Worm (Caenorhabditis elegans) whole organism, L1 larva: ENCODE measurements around the gene hrg-1.

Experiments used
- ama-1 ChIP-seq: fragments of 150-350 bp; optimal IDR thresholded peaks from 2 replicates; lab custom pipeline; 2014
- zag-1 ChIP-seq: fragments of 150-350 bp; optimal IDR thresholded peaks from 2 replicates; lab custom pipeline; 2014; ENCODE audit warnings: missing biosample characterization, missing genetic modification characterization
- ztf-11 ChIP-seq, 2 experiments: sonication (generic microtip); optimal IDR thresholded peaks; 2 replicates each; lab custom pipeline; 2016 to 2017; ENCODE audit warnings: missing genetic modification characterization in 2 of 2, missing biosample characterization in 1 of 2, missing compliant biosample characterization in 1 of 2

DNA sequence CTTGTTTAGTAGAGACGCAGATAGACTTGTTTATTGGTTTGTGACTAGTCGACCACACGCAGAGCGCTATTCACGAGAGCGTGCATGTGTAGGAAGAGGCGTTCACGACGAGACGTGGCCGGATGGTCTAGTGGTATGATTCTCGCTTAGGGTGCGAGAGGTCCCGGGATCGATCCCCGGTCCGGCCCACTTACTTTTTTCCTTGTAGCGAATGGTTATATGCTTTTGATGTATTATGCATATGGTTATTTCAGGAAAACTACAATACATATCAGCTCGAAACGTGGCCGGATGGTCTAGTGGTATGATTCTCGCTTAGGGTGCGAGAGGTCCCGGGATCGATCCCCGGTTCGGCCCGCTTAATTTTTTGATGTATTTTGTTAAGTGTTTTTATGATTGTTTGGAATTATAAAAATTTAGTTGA lies 46.0 kb downstream of the hrg-1 start:
- TF ChIP-seq ama-1 (no peak), ztf-11 (tag; optimal IDR thresholded peaks at IDR 0.05; lab: Kevin White, UChicago) (peak in 1 of 2 experiments; percentile 49), zag-1 (tag; lab: Kevin White, UChicago) (no peak)
